Fruit fly (Drosophila melanogaster): ENCODE measurements around the gene CG6168.

DNA sequence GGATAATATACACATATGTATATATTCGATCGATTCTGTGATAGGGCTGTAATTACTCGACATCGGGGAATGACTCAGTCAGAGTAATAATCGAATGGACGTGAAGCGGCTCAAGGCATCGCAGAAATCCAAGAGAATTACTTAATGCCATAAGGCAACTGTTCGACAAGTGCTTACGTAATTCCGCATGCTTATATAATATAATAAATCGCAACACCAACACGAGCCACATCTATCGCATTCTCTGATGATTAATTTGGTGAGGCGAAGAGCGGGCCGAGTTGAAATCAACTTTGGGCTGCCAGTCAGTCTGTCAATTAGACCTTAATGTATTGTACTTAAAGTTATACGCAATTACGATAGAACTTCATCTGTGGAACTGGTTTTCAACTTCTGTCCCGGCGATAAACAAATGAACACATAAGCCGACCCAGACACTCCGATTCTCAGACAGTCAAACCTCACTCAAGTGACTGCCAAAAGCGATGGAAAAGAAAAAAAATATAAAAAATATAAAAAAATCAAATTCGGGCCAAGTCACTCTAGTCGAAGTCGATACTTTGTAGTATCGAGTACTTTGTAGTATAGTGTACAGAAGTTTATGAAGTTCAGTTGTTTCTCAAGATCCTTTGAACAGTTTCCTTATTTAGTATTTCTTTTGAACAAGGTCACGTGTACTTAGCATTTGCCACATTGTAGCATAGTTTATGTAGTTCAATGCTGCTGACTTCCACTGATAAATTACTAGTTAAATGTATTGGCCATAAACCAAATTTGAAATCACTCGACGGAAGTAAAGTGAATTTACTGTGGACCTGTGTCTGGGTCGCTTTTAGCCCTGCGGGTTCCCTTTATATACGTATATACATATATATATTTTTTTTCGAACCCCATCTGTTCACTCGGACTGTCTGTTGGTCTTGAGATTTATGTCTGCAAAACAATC is 902 bp upstream of the CG6168 start:
- TF ChIP-seq CTCF (optimal IDR thresholded peaks at IDR 0.05) (no peak), CG8478 (optimal IDR thresholded peaks at IDR 0.05) (no peak)

Data from S2 (cell line).